Worm (Caenorhabditis elegans): ENCODE results near the gene F10E7.9.

- TF ChIP-seq snpc-4 (tag; optimal IDR thresholded peaks at IDR 0.05): no peak
- TF ChIP-seq unc-39 (tag; optimal IDR thresholded peaks at IDR 0.05): no peak
- TF ChIP-seq nhr-237 (tag; optimal IDR thresholded peaks at IDR 0.05): no peak
- TF ChIP-seq pha-4 (tag; optimal IDR thresholded peaks at IDR 0.05): no peak
- TF ChIP-seq nhr-28 (tag; optimal IDR thresholded peaks at IDR 0.05): no peak
- TF ChIP-seq cnd-1 (tag; optimal IDR thresholded peaks at IDR 0.05): no peak
- no peak for TF ChIP-seq elt-3 (tag; optimal IDR thresholded peaks at IDR 0.05)
- TF ChIP-seq mep-1 (tag; optimal IDR thresholded peaks at IDR 0.05): no peak
- TF ChIP-seq lsy-2 (tag; optimal IDR thresholded peaks at IDR 0.05): no peak
- no peak for TF ChIP-seq lin-13 (tag; optimal IDR thresholded peaks at IDR 0.05)
- TF ChIP-seq sptf-1 (tag; optimal IDR thresholded peaks at IDR 0.05): no peak
- TF ChIP-seq blmp-1 (tag; optimal IDR thresholded peaks at IDR 0.05): no peak
- no peak for TF ChIP-seq nhr-2 (tag; optimal IDR thresholded peaks at IDR 0.05)
- no peak for TF ChIP-seq flh-1 (GFP tag; optimal IDR thresholded peaks at IDR 0.05)
Measured at ce11 chrII:7121762-7122292, 12.0 kb upstream of the F10E7.9 start, which contains the start of gene F10E7.2.

Data from whole organism, mixed stage, embryonic.